Worm (Caenorhabditis elegans): ENCODE measurements around the gene apb-1.

DNA sequence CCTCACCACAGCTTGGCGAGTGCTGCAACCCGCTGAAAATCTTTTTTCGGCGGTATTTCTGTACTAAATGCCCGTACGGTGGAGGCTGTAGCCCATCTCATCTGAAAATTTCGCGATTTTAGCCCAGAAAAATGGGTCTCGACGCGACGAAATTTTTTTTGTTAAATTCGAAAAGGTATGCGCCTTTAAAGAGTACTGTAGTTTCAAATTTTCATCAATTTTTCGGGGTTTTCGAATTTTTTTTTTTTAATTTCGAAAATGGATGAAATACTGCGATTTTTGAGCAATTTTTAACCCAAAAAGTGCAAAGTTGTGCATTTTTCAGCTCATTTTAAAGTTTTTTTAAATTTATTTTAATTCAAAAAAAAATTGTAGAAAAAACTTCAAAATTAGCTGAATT lies 25.4 kb downstream of the apb-1 start, which contains the start of gene Y54F10AR.2:
- TF ChIP-seq nhr-25 (tag; optimal IDR thresholded peaks at IDR 0.05) (no peak), zag-1 (tag; optimal IDR thresholded peaks at IDR 0.05) (no peak), snpc-4 (tag; optimal IDR thresholded peaks at IDR 0.05) (no peak), lsy-12 (tag; optimal IDR thresholded peaks at IDR 0.05) (no peak), R02D3.7 (tag; optimal IDR thresholded peaks at IDR 0.05) (no peak), elt-3 (tag; optimal IDR thresholded peaks at IDR 0.05) (no peak), nhr-23 (tag; optimal IDR thresholded peaks at IDR 0.05) (no peak), pqm-1 (tag; optimal IDR thresholded peaks at IDR 0.05) (no peak), ama-1 (optimal IDR thresholded peaks at IDR 0.05) (no peak), ZK546.5 (tag; optimal IDR thresholded peaks at IDR 0.05) (no peak), ztf-4 (tag; optimal IDR thresholded peaks at IDR 0.05) (no peak), fos-1 (tag; optimal IDR thresholded peaks at IDR 0.05) (no peak), tbx-2 (tag; optimal IDR thresholded peaks at IDR 0.05) (no peak), jun-1 (tag; optimal IDR thresholded peaks at IDR 0.05) (no peak)
